Worm (Caenorhabditis elegans): Measurements from ENCODE around the gene F56C9.3.

DNA sequence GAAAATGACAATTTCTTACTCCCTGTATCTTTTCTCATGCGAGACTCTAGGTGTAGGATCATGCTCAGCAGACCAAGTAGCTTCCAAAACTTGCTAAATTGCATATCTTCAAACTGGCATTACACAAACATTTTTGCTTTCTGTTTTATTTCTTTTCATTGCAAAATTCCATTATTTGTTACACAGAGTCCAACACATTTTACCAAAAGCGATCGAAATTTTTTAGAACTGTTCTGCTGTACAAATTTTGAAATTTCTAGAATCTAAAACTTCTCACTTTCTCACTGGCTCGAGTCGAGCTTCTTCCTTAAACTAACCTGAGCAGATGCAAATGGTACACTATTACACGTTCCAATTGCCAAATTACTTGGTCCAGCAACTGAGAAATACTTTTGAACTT, 3.4 kb downstream of the F56C9.3 start:
- TF ChIP-seq pha-4 (tag; optimal IDR thresholded peaks at IDR 0.05) (no peak), mdl-1 (tag; optimal IDR thresholded peaks at IDR 0.05) (no peak), elt-3 (tag; optimal IDR thresholded peaks at IDR 0.05) (no peak), nhr-23 (tag; optimal IDR thresholded peaks at IDR 0.05) (no peak), ama-1 (optimal IDR thresholded peaks at IDR 0.05) (no peak), mml-1 (tag; optimal IDR thresholded peaks at IDR 0.05) (no peak), elt-1 (tag; optimal IDR thresholded peaks at IDR 0.05) (no peak), nhr-77 (tag; optimal IDR thresholded peaks at IDR 0.05) (no peak), unc-62 (GFP tag; optimal IDR thresholded peaks at IDR 0.05) (no peak), snpc-4 (tag; optimal IDR thresholded peaks at IDR 0.05) (no peak), egl-5 (tag; optimal IDR thresholded peaks at IDR 0.05) (no peak), ceh-16 (tag; optimal IDR thresholded peaks at IDR 0.05) (no peak)
